Worm (Caenorhabditis elegans): ENCODE data around the gene cav-1.

DNA sequence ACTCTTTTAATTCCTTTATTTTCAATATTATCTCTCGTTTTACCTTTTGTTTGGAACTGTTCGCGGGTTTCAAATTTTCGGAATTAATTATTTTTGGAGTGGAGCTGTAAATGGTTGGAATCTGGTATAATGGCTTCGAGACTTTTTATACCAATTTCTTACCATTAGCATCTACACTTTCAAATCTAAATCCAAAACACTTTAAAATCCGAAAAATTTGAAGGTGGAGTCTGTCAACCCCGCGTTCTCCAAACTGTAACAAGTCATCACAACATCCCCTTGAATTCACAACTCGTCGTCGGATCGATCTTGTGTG lies 14.9 kb upstream of the cav-1 start, which contains the start of gene nhr-97:
- no peak for TF ChIP-seq dao-5 (tag; optimal IDR thresholded peaks at IDR 0.05)
- no peak for TF ChIP-seq him-1 (tag; optimal IDR thresholded peaks at IDR 0.05)
